Worm (Caenorhabditis elegans) whole organism, late embryonic: ENCODE measurements around the gene K09H11.15.

Experiments
- F13H6.1 ChIP-seq: sonication (generic microtip); optimal IDR thresholded peaks from 2 replicates; lab custom pipeline; 2016; ENCODE audit warnings: missing genetic modification characterization, missing compliant biosample characterization
- ama-1 ChIP-seq: fragments of 150-350 bp; optimal IDR thresholded peaks from 2 replicates; lab custom pipeline; 2014
- ceh-30 ChIP-seq: fragments of 150-350 bp; optimal IDR thresholded peaks from 2 replicates; lab custom pipeline; 2014; ENCODE audit warnings: missing biosample characterization, missing genetic modification characterization
- ceh-9 ChIP-seq: sonication (generic microtip); optimal IDR thresholded peaks from 2 replicates; lab custom pipeline; 2016; ENCODE audit warnings: mild to moderate bottlenecking, missing genetic modification characterization, inconsistent platforms, missing compliant biosample characterization
- dmd-4 ChIP-seq: sonication (generic microtip); optimal IDR thresholded peaks from 2 replicates; lab custom pipeline; 2016; ENCODE audit warnings: borderline replicate concordance, missing genetic modification characterization, missing compliant biosample characterization
- hlh-15 ChIP-seq: sonication (generic microtip); optimal IDR thresholded peaks from 2 replicates; lab custom pipeline; 2016; ENCODE audit warnings: missing genetic modification characterization, missing compliant biosample characterization
- lim-6 ChIP-seq: sonication (generic microtip); optimal IDR thresholded peaks from 2 replicates; lab custom pipeline; 2016; ENCODE audit warnings: missing genetic modification characterization, missing compliant biosample characterization
- pax-1 ChIP-seq: fragments of 150-350 bp; optimal IDR thresholded peaks from 2 replicates; lab custom pipeline; 2014; ENCODE audit warnings: missing biosample characterization, missing genetic modification characterization
- pha-4 ChIP-seq: fragments of 150-350 bp; optimal IDR thresholded peaks from 2 replicates; lab custom pipeline; 2018; ENCODE audit warnings: missing biosample characterization, missing genetic modification reagents, missing genetic modification characterization

DNA sequence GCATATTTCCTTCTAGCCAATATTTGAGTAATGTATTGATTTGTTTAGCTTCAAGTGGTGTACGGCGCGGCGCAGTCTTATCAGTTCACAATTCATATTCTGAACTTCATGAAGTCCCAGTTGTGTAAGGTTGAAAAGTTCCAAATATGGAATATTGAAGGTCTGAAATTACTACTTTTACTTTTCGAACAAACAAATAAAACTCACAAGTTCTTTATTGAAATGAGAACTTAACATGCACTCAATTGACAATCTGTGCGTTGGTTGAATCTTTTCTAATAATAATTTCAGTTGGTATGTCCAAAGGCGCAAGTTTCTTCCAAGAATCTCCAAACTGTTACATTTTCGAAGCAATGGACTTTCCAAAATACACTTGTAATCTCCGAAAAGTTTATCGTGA, 28.1 kb upstream of the K09H11.15 start, which contains the start of gene C53A3.4:
- no peak for TF ChIP-seq lim-6
- TF ChIP-seq pha-4 (tag; lab: Kevin White, UChicago): no peak
- TF ChIP-seq ama-1 (lab: Kevin White, UChicago): no peak
- TF ChIP-seq ceh-30: no peak
- TF ChIP-seq F13H6.1 (tag; lab: Kevin White, UChicago): no peak
- no peak for TF ChIP-seq ceh-9
- TF ChIP-seq hlh-15 (tag; lab: Kevin White, UChicago): no peak
- no peak for TF ChIP-seq dmd-4 (tag; lab: Kevin White, UChicago)
- TF ChIP-seq pax-1 (tag; lab: Kevin White, UChicago): no peak
